Fruit fly (Drosophila melanogaster): Measurements from ENCODE around the gene Cyp313a4.

DNA sequence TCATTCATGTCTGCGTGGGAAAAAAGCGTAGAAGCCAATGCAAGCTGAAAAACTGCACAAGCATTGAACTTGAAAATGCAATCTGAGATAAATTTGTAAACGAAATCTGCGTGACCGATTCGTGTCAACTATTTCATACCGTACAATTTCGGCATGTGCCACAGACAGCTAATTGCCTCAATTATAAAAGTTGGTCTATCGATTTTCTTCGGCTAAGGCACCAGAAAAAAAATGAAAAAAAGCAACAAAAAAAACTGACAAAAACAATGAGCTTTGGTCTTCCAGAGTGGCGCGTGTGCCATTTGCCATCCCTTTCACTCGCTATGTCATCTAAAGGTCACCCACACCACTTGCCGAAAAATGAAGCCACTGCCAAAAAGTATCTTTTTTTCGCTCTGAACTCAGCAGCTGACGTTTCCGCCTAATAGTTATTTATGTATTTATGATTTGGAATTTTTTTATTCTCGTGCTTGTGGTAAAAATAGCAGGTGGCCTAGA is 37.4 kb upstream of the Cyp313a4 start:
- TF ChIP-seq rn (GFP tag; IDR thresholded peaks at IDR 0.05) (no peak), CG15710 (tag; optimal IDR thresholded peaks at IDR 0.05) (no peak), CG8159 (tag; optimal IDR thresholded peaks at IDR 0.05) (no peak), Ets98B (GFP tag; IDR thresholded peaks at IDR 0.05) (0 out of 2 replicates have a peak, but pooled peaks have one; percentile 2)
